Worm (Caenorhabditis elegans): ENCODE results near the gene xbx-6.
A peak's percentile ranks its signal among the peaks of the same experiment; 100 is the strongest.

DNA sequence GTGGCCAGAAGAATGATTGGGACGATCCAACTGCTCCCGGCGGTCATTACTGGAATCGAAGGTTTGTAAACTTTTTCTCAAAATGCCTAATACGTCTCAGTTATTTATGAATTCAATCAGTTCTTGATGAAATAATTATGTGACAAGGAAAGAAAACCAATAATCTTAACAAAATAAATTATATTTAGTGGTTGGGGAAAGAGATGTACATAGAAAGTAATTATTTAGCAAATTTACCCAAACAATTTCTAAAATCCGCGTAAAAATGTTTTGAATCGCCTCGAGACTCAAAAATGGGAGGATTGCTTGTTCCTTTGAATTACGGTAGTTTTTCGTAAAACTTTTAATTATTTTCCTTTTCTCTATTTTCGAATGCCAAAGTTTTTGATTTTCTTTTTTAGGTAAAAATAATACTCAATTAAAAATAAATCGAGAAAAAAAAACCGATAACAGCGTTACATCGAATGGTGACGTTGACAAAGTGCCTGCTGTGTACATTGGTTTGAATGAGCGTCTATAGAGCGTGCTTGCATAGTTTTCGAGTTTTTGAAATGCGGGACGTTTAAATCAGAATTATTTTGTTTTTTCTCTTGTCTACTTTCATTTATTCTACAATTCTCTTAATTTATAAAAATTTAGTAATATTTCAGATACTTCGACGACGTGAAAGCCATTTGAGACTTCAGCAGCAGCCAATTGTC lies 26.8 kb downstream of the xbx-6 start, which contains the start of the genes aagr-3 and drap-1:
- TF ChIP-seq ama-1 (optimal IDR thresholded peaks at IDR 0.05) (no peak), ama-1 (GFP tag; optimal IDR thresholded peaks at IDR 0.05) (no peak), F55B11.4 (tag; optimal IDR thresholded peaks at IDR 0.05; ENCODE audit: borderline replicate concordance, insufficient read depth) (no peak), fkh-3 (tag; optimal IDR thresholded peaks at IDR 0.05) (no peak), aptf-2 (GFP tag; conservative IDR thresholded peaks at IDR 0.05) (no peak), him-1 (tag; optimal IDR thresholded peaks at IDR 0.05) (no peak), tlf-1 (GFP tag; optimal IDR thresholded peaks at IDR 0.05) (no peak), pha-4 (tag; optimal IDR thresholded peaks at IDR 0.05) (no peak), F39B2.1 (GFP tag; IDR thresholded peaks at IDR 0.05) (no peak), tbp1 (GFP tag; optimal IDR thresholded peaks at IDR 0.05) (peak; percentile 0), ekl-4 (GFP tag; IDR thresholded peaks at IDR 0.05) (no peak)
